Worm (Caenorhabditis elegans): ENCODE data around the gene ZC449.4.
A peak's percentile ranks its signal among the peaks of the same experiment; 100 is the strongest.

ZC449.4 gene

DNA sequence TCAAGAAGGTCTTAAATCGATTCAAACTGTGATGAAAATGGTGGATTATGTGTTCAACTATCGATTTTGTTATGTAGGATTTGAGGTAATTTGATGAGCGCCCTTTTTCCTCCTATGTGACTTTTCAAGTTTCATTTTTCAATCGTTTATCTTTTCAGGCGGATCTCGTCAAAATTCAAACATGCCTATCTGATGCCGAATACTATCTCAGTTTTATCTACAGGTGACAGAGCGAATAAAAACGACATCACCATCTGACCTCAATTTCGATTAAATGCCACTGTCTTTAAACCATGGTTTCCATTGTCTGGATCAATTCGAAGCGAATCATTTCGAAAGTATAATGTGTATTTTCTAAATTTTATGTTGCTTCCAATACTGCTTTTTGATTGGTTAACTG lies 28.0 kb upstream of the ZC449.4 start:
- TF ChIP-seq ztf-11 (tag; optimal IDR thresholded peaks at IDR 0.05) (no peak), lin-11 (tag; optimal IDR thresholded peaks at IDR 0.05) (no peak), mab-5 (tag; optimal IDR thresholded peaks at IDR 0.05) (no peak), nhr-21 (tag; optimal IDR thresholded peaks at IDR 0.05) (no peak), ceh-16 (tag; optimal IDR thresholded peaks at IDR 0.05) (peak; percentile 43), ztf-4 (tag; optimal IDR thresholded peaks at IDR 0.05) (no peak), nhr-25 (tag; optimal IDR thresholded peaks at IDR 0.05) (no peak), sma-9 (GFP tag; optimal IDR thresholded peaks at IDR 0.05) (peak; percentile 36), sma-9 (tag; optimal IDR thresholded peaks at IDR 0.05) (no peak), lin-13 (GFP tag; optimal IDR thresholded peaks at IDR 0.05) (no peak), nhr-237 (tag; optimal IDR thresholded peaks at IDR 0.05) (no peak), elt-1 (tag; optimal IDR thresholded peaks at IDR 0.05) (peak; percentile 82)

DNA sequence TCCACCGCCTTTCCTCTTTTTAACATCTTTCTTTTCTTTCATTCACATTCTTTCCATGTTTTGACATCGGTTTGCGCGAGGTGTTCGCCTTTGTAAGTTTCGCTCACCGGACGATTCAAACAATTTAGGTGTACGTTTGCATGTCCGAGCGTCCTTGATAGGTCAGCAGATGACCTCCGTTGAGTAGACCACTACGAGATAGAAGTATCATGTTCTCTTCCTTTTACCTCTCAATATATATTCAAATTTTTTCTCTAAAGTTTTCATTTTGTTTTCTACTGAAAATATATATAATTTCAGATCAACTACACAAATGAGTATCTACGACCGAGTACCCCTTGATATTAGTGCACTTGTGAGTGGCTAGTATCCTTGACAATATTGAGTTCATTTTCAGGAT lies 27.0 kb upstream of the ZC449.4 start, which contains the start of gene C24H10.3:
Gene C24H10.3 (plus strand): TSS at position 301 of the 400 bp plus-strand sequence.
- TF ChIP-seq sem-4 (tag; optimal IDR thresholded peaks at IDR 0.05) (no peak), blmp-1 (tag; optimal IDR thresholded peaks at IDR 0.05; ENCODE audit: insufficient read depth) (no peak), lin-11 (tag; optimal IDR thresholded peaks at IDR 0.05) (no peak), mbf-1 (tag; optimal IDR thresholded peaks at IDR 0.05) (no peak), nhr-237 (tag; optimal IDR thresholded peaks at IDR 0.05) (no peak), zag-1 (tag; optimal IDR thresholded peaks at IDR 0.05) (no peak), sma-3 (GFP tag; optimal IDR thresholded peaks at IDR 0.05) (no peak), nhr-77 (tag; optimal IDR thresholded peaks at IDR 0.05) (no peak), nhr-6 (tag; optimal IDR thresholded peaks at IDR 0.05) (no peak), peb-1 (tag; optimal IDR thresholded peaks at IDR 0.05) (no peak), nhr-10 (tag; optimal IDR thresholded peaks at IDR 0.05) (no peak), nhr-129 (tag; optimal IDR thresholded peaks at IDR 0.05) (no peak), elt-1 (tag; optimal IDR thresholded peaks at IDR 0.05) (no peak), nhr-11 (tag; optimal IDR thresholded peaks at IDR 0.05) (no peak), nhr-23 (tag; optimal IDR thresholded peaks at IDR 0.05) (no peak), ztf-4 (tag; optimal IDR thresholded peaks at IDR 0.05) (no peak), crh-2 (tag; optimal IDR thresholded peaks at IDR 0.05) (no peak), ZK546.5 (tag; optimal IDR thresholded peaks at IDR 0.05) (no peak), gmeb-1 (tag; optimal IDR thresholded peaks at IDR 0.05) (no peak), fos-1 (tag; optimal IDR thresholded peaks at IDR 0.05) (no peak)

DNA sequence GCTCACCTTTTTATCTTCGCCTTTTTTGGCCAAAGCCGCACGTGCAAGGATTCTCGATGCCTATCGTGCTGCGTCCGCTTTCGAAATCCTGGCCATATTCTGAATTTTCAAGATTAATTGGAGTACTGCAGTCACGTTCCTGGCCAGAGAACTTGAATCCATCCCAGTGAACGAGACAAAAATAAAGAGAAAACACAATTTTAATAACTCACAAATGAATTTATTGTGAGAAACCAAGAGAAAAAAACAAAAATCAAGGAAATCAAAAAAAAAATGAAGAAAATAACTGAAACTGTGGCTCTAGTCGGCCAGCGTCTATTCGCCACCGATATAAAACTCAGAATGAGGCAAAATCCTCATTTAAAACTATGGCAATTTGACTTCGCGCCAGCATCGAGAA lies 25.4 kb upstream of the ZC449.4 start, which contains the start of gene C24H10.4:
Gene C24H10.4 (minus strand): TSS at position 101 of the 400 bp plus-strand sequence.
- no peak for TF ChIP-seq elt-3 (tag; optimal IDR thresholded peaks at IDR 0.05)
- no peak for TF ChIP-seq mbf-1 (tag; optimal IDR thresholded peaks at IDR 0.05)
- no peak for TF ChIP-seq F13H6.1 (tag; optimal IDR thresholded peaks at IDR 0.05)
- TF ChIP-seq egl-27 (tag; optimal IDR thresholded peaks at IDR 0.05): no peak
- no peak for TF ChIP-seq lin-39 (tag; optimal IDR thresholded peaks at IDR 0.05)
- TF ChIP-seq ceh-16 (tag; optimal IDR thresholded peaks at IDR 0.05): no peak
- no peak for TF ChIP-seq nhr-129 (tag; optimal IDR thresholded peaks at IDR 0.05)
- TF ChIP-seq sma-9 (GFP tag; optimal IDR thresholded peaks at IDR 0.05): no peak
- no peak for TF ChIP-seq sma-9 (tag; optimal IDR thresholded peaks at IDR 0.05)

DNA sequence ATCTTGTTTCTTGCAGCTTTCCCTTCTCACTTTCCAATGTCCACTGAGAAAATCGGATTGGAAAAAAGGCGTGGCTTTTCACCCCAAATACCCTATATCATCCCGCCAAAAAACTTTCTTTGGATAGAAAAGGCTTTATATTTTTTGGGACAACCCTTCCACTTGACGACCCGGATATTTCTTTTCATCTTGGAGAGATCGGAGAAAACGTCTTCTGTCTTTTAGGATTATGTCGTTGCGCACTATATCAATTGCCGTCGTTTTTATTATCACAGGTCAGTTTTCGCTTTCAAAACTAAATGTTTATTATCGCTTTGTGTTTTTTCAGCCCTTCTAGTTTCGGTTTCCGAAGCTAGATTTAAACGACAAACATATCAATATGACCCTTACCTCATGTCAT lies 10.1 kb upstream of the ZC449.4 start, which contains the start of gene Y64H9A.2:
Gene Y64H9A.2 (plus strand): TSS at position 90 of the 400 bp plus-strand sequence.
- TF ChIP-seq fos-1 (tag; optimal IDR thresholded peaks at IDR 0.05) (no peak), ZK546.5 (tag; optimal IDR thresholded peaks at IDR 0.05) (no peak), nhr-129 (tag; optimal IDR thresholded peaks at IDR 0.05) (no peak), aly-2 (tag; optimal IDR thresholded peaks at IDR 0.05) (no peak)

DNA sequence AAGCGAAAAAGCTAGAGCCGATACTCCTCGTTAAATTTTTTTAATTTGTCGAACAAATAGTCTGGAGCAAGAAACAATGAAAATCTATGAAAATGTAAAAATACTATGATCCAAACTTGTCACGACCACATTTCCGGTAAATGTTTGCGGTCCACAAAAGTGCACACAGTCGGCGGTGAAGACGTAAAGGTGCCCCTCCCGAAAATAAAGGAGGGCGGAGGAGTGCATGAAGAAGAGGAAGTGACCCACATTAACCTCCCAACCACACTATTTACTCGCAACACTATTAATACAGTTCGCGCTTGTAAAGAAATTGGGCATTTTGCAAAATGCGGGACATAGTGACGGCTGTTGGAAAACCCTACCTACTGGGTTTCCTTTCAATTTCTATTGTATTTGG lies 6.3 kb upstream of the ZC449.4 start:
- TF ChIP-seq nhr-11 (tag; optimal IDR thresholded peaks at IDR 0.05) (no peak), C34F6.9 (tag; optimal IDR thresholded peaks at IDR 0.05) (no peak), ceh-82 (tag; optimal IDR thresholded peaks at IDR 0.05) (no peak), sem-4 (tag; optimal IDR thresholded peaks at IDR 0.05) (no peak), egl-27 (tag; optimal IDR thresholded peaks at IDR 0.05) (no peak)
